Fruit fly (Drosophila melanogaster) whole organism, embryonic: ENCODE measurements around the gene CG17325.

Experiments
- Abd-B ChIP-seq: fragments of 200-800 bp; sonication (Bioruptor generic); optimal IDR thresholded peaks from 2 replicates; lab custom pipeline; 2018; ENCODE audit warnings: missing biosample characterization, mild to moderate bottlenecking, missing genetic modification characterization, moderate library complexity
- Atf3 ChIP-seq: fragments of 200-800 bp; sonication (Bioruptor generic); optimal IDR thresholded peaks from 3 replicates; lab custom pipeline; 2016; ENCODE audit warnings: missing biosample characterization, missing genetic modification characterization
- CG10543 ChIP-seq: fragments of 200-800 bp; sonication (Bioruptor generic); optimal IDR thresholded peaks from 3 replicates; lab custom pipeline; 2017; ENCODE audit warnings: missing biosample characterization, mild to moderate bottlenecking, missing genetic modification characterization, moderate library complexity
- CG10565 ChIP-seq: fragments of 200-800 bp; sonication (Bioruptor generic); optimal IDR thresholded peaks from 3 replicates; lab custom pipeline; 2016; ENCODE audit warnings: missing biosample characterization, mild to moderate bottlenecking, missing genetic modification characterization
- CG11696 ChIP-seq: fragments of 200-800 bp; sonication (Bioruptor generic); IDR thresholded peaks from 2 replicates; pipeline ENCODE4 v1.3.6; 2022; ENCODE audit warnings: missing biosample characterization, missing genetic modification characterization
- CG12219 ChIP-seq: fragments of 200-800 bp; sonication (Bioruptor generic); optimal IDR thresholded peaks from 3 replicates; lab custom pipeline; 2018; ENCODE audit warnings: missing biosample characterization, mild to moderate bottlenecking, missing genetic modification characterization
- CG12236 ChIP-seq: fragments of 200-800 bp; sonication (Bioruptor generic); optimal IDR thresholded peaks from 2 replicates; lab custom pipeline; 2016; ENCODE audit warnings: missing biosample characterization, missing genetic modification characterization
- CG12299 ChIP-seq: fragments of 200-800 bp; sonication (Bioruptor generic); optimal IDR thresholded peaks from 2 replicates; lab custom pipeline; 2018; ENCODE audit warnings: missing biosample characterization, mild to moderate bottlenecking, missing genetic modification characterization
- CG17186 ChIP-seq: fragments of 200-800 bp; sonication (Bioruptor generic); optimal IDR thresholded peaks from 3 replicates; lab custom pipeline; 2017; ENCODE audit warnings: missing biosample characterization, missing genetic modification reagents, missing genetic modification characterization
- CG17361 ChIP-seq: fragments of 200-800 bp; sonication (Bioruptor generic); IDR thresholded peaks from 3 replicates; pipeline ENCODE4 v1.3.6; 2022; ENCODE audit warnings: missing biosample characterization, missing genetic modification characterization
- CG1792 ChIP-seq: fragments of 200-800 bp; sonication (Bioruptor generic); optimal IDR thresholded peaks from 2 replicates; lab custom pipeline; 2016; ENCODE audit warnings: missing biosample characterization, missing genetic modification characterization
- CG31388 ChIP-seq: fragments of 200-800 bp; sonication (Bioruptor generic); optimal IDR thresholded peaks from 2 replicates; lab custom pipeline; 2016; ENCODE audit warnings: missing biosample characterization, missing genetic modification characterization
- CG4328 ChIP-seq: fragments of 200-800 bp; sonication (Bioruptor generic); optimal IDR thresholded peaks from 3 replicates; lab custom pipeline; 2017; ENCODE audit warnings: missing biosample characterization, missing genetic modification reagents, missing genetic modification characterization
- CG4730 ChIP-seq: fragments of 200-800 bp; sonication (Bioruptor generic); IDR thresholded peaks from 2 replicates; pipeline ENCODE4 v1.3.6; 2022; ENCODE audit warnings: missing biosample characterization, missing genetic modification characterization
- CG6254 ChIP-seq: fragments of 200-800 bp; sonication (Bioruptor generic); optimal IDR thresholded peaks from 3 replicates; lab custom pipeline; 2017; ENCODE audit warnings: mild to moderate bottlenecking, missing biosample characterization, missing genetic modification reagents, missing genetic modification characterization
- CG6654 ChIP-seq: fragments of 200-800 bp; sonication (Bioruptor generic); optimal IDR thresholded peaks from 2 replicates; lab custom pipeline; 2017; ENCODE audit warnings: missing biosample characterization, mild to moderate bottlenecking, missing genetic modification characterization
- CG7839 ChIP-seq: fragments of 200-800 bp; sonication (Bioruptor generic); optimal IDR thresholded peaks from 3 replicates; lab custom pipeline; 2018; ENCODE audit warnings: missing biosample characterization, mild to moderate bottlenecking, missing genetic modification characterization, moderate library complexity
- Dref ChIP-seq: fragments of 200-800 bp; sonication (Bioruptor generic); IDR thresholded peaks from 2 replicates; pipeline ENCODE4 v1.3.6; 2022; ENCODE audit warnings: missing biosample characterization, missing genetic modification characterization
- E2f1 ChIP-seq: fragments of 200-800 bp; sonication (Bioruptor generic); IDR thresholded peaks from 2 replicates; pipeline ENCODE4 v1.3.6; 2022; ENCODE audit warnings: missing biosample characterization, missing genetic modification characterization
- Ets97D ChIP-seq: fragments of 200-800 bp; sonication (Bioruptor generic); optimal IDR thresholded peaks from 3 replicates; lab custom pipeline; 2016; ENCODE audit warnings: missing biosample characterization, missing genetic modification characterization
- H15 ChIP-seq: fragments of 200-800 bp; sonication (Bioruptor generic); IDR thresholded peaks from 3 replicates; pipeline ENCODE4 v1.3.6; 2022; ENCODE audit warnings: missing biosample characterization, missing genetic modification characterization
- HLHmδ ChIP-seq: fragments of 200-800 bp; sonication (Bioruptor generic); optimal IDR thresholded peaks from 2 replicates; lab custom pipeline; 2018; ENCODE audit warnings: missing biosample characterization, mild to moderate bottlenecking, missing genetic modification characterization, moderate library complexity
- Hmx ChIP-seq: fragments of 200-800 bp; sonication (Bioruptor generic); optimal IDR thresholded peaks from 2 replicates; lab custom pipeline; 2016; ENCODE audit warnings: missing biosample characterization, missing genetic modification characterization
- Hr39 ChIP-seq: fragments of >200 bp; optimal IDR thresholded peaks from 2 replicates; lab custom pipeline; 2017
- Jarid2 ChIP-seq: fragments of 200-800 bp; sonication (Bioruptor generic); optimal IDR thresholded peaks from 3 replicates; lab custom pipeline; 2017; ENCODE audit warnings: mild to moderate bottlenecking, missing biosample characterization, missing genetic modification reagents, missing genetic modification characterization
- Mes4 ChIP-seq: fragments of 200-800 bp; sonication (Bioruptor generic); optimal IDR thresholded peaks from 2 replicates; lab custom pipeline; 2016; ENCODE audit warnings: missing biosample characterization, missing genetic modification characterization
- NC2α ChIP-seq: fragments of 200-800 bp; sonication (Bioruptor generic); optimal IDR thresholded peaks from 2 replicates; lab custom pipeline; 2016; ENCODE audit warnings: missing biosample characterization, missing genetic modification characterization
- Ravus ChIP-seq: fragments of 200-800 bp; sonication (Bioruptor generic); IDR thresholded peaks from 2 replicates; pipeline ENCODE4 v1.3.6; 2022; ENCODE audit warnings: missing biosample characterization, missing genetic modification characterization
- Spps ChIP-seq: fragments of 200-800 bp; sonication (Bioruptor generic); optimal IDR thresholded peaks from 2 replicates; lab custom pipeline; 2018; ENCODE audit warnings: missing biosample characterization, mild to moderate bottlenecking, missing genetic modification characterization
- bab2 ChIP-seq: fragments of 200-800 bp; sonication (Bioruptor generic); optimal IDR thresholded peaks from 2 replicates; lab custom pipeline; 2016; ENCODE audit warnings: missing biosample characterization, missing genetic modification characterization
- bcd ChIP-seq: fragments of 200-800 bp; sonication (Bioruptor generic); optimal IDR thresholded peaks from 2 replicates; lab custom pipeline; 2017; ENCODE audit warnings: missing biosample characterization, mild to moderate bottlenecking, missing genetic modification characterization
- dati ChIP-seq: fragments of 200-800 bp; sonication (Bioruptor generic); IDR thresholded peaks from 2 replicates; pipeline ENCODE4 v1.3.6; 2022; ENCODE audit warnings: missing biosample characterization, missing genetic modification characterization
- dmrt99B ChIP-seq: fragments of 200-800 bp; sonication (Bioruptor generic); optimal IDR thresholded peaks from 2 replicates; lab custom pipeline; 2018; ENCODE audit warnings: missing biosample characterization, mild to moderate bottlenecking, missing genetic modification characterization, moderate library complexity
- ems ChIP-seq: fragments of 200-800 bp; sonication (Bioruptor generic); optimal IDR thresholded peaks from 3 replicates; lab custom pipeline; 2016; ENCODE audit warnings: missing biosample characterization, missing genetic modification characterization
- esg ChIP-seq: fragments of 200-800 bp; sonication (Bioruptor generic); conservative IDR thresholded peaks from 2 replicates; pipeline ENCODE4 v1.3.6; 2022; ENCODE audit warnings: missing biosample characterization, missing genetic modification characterization
- fd3F ChIP-seq: fragments of 200-800 bp; sonication (Bioruptor generic); optimal IDR thresholded peaks from 2 replicates; lab custom pipeline; 2018; ENCODE audit warnings: missing biosample characterization, mild to moderate bottlenecking, missing genetic modification characterization, moderate library complexity
- fu2 ChIP-seq: fragments of 200-800 bp; sonication (Bioruptor generic); optimal IDR thresholded peaks from 2 replicates; lab custom pipeline; 2016; ENCODE audit warnings: missing biosample characterization, missing genetic modification characterization
- gcm2 ChIP-seq: fragments of 200-800 bp; sonication (Bioruptor generic); optimal IDR thresholded peaks from 2 replicates; lab custom pipeline; 2016; ENCODE audit warnings: missing biosample characterization, missing genetic modification characterization
- gfzf ChIP-seq: fragments of 200-800 bp; sonication (Bioruptor generic); optimal IDR thresholded peaks from 2 replicates; lab custom pipeline; 2016; ENCODE audit warnings: missing biosample characterization, mild to moderate bottlenecking, missing genetic modification characterization, moderate library complexity
- grau ChIP-seq: fragments of 200-800 bp; optimal IDR thresholded peaks from 3 replicates; lab custom pipeline; 2019; ENCODE audit warnings: missing biosample characterization, mild to moderate bottlenecking, missing genetic modification characterization, moderate library complexity
- grn ChIP-seq: fragments of 200-800 bp; sonication (Bioruptor generic); optimal IDR thresholded peaks from 3 replicates; lab custom pipeline; 2017; ENCODE audit warnings: missing biosample characterization, missing genetic modification characterization
- hth ChIP-seq: fragments of >200 bp; optimal IDR thresholded peaks from 2 replicates; lab custom pipeline; 2017; ENCODE audit warnings: inconsistent platforms
- ken ChIP-seq: fragments of 200-800 bp; sonication (Bioruptor generic); IDR thresholded peaks from 3 replicates; pipeline ENCODE4 v1.3.6; 2022; ENCODE audit warnings: missing biosample characterization, missing genetic modification characterization
- nau ChIP-seq: fragments of 200-800 bp; sonication (Bioruptor generic); optimal IDR thresholded peaks from 3 replicates; lab custom pipeline; 2017; ENCODE audit warnings: missing biosample characterization, mild to moderate bottlenecking, missing genetic modification characterization, missing genetic modification reagents
- odd ChIP-seq: fragments of 200-800 bp; sonication (Bioruptor generic); optimal IDR thresholded peaks from 2 replicates; lab custom pipeline; 2017; ENCODE audit warnings: missing biosample characterization, mild to moderate bottlenecking, missing genetic modification characterization
- pan ChIP-seq, 4 experiments: fragments of >200 bp in 3 of 4; fragments of 200-800 bp in 1 of 4; sonication (Bioruptor generic) in 1 of 4; optimal IDR thresholded peaks in 3 of 4; IDR thresholded peaks in 1 of 4; 2 replicates each; pipeline versions ENCODE4 v1.3.6 to Lab custom; 2017 to 2022; ENCODE audit warnings: missing biosample characterization in 2 of 4, missing genetic modification characterization in 2 of 4, mixed read lengths in 1 of 4
- pfk ChIP-seq: fragments of 200-800 bp; sonication (Bioruptor generic); optimal IDR thresholded peaks from 2 replicates; lab custom pipeline; 2018; ENCODE audit warnings: missing biosample characterization, mild to moderate bottlenecking, missing genetic modification characterization, moderate library complexity
- pnt ChIP-seq: fragments of 200-800 bp; sonication (Bioruptor generic); optimal IDR thresholded peaks from 3 replicates; lab custom pipeline; 2016; ENCODE audit warnings: missing biosample characterization, missing genetic modification characterization
- seq ChIP-seq: fragments of 200-800 bp; sonication (Bioruptor generic); IDR thresholded peaks from 2 replicates; pipeline ENCODE4 v1.3.6; 2022; ENCODE audit warnings: missing biosample characterization, missing genetic modification characterization
- tin ChIP-seq: fragments of 200-800 bp; sonication (Bioruptor generic); optimal IDR thresholded peaks from 3 replicates; lab custom pipeline; 2016; ENCODE audit warnings: missing biosample characterization, missing genetic modification characterization
- wor ChIP-seq: fragments of 200-800 bp; sonication (Bioruptor generic); IDR thresholded peaks from 2 replicates; pipeline ENCODE4 v1.3.6; 2022; ENCODE audit warnings: missing biosample characterization, missing genetic modification characterization
- z ChIP-seq: fragments of 200-800 bp; sonication (Bioruptor generic); IDR thresholded peaks from 3 replicates; pipeline ENCODE4 v1.3.6; 2022; ENCODE audit warnings: missing biosample characterization, missing genetic modification characterization

Gene CG17325

dm6 chr2L:18822805-18823204 lies 10.4 kb downstream of the CG17325 start (continued):
- TF ChIP-seq Mes4 (GFP tag; lab: Kevin White, UChicago) (peak; percentile 42), dmrt99B (peak; percentile 26), E2f1 (GFP tag; lab: Robert Waterston, UW) (peak; percentile 29; the same call in 1 of the 2 replicates), tin (no peak), Spps (peak; percentile 3), z (GFP tag; lab: Robert Waterston, UW) (0 out of 3 replicates have a peak, but pooled peaks have one; percentile 45), Ets97D (no peak), dati (GFP tag; lab: Robert Waterston, UW) (no peak), nau (GFP tag; lab: Kevin White, UChicago) (peak; percentile 49), fu2 (GFP tag; lab: Kevin White, UChicago) (no peak), pfk (peak; percentile 54), pnt (peak; percentile 25), CG31388 (GFP tag; lab: Kevin White, UChicago) (no peak), NC2α (peak; percentile 47), ems (GFP tag; lab: Kevin White, UChicago) (no peak), bab2 (GFP tag; lab: Kevin White, UChicago) (peak; percentile 60), gcm2 (GFP tag; lab: Kevin White, UChicago) (no peak), CG11696 (GFP tag; lab: Robert Waterston, UW) (no peak), seq (GFP tag; lab: Robert Waterston, UW) (no peak), pan (optimal IDR thresholded peaks at IDR 0.05; lab: Kevin White, UChicago) (no peak), pan (GFP tag; optimal IDR thresholded peaks at IDR 0.05 in 1 of 2, IDR thresholded peaks at IDR 0.05 in 1 of 2) (peak in 1 of 2 experiments; percentile 35), Dref (GFP tag; lab: Robert Waterston, UW) (no peak), gfzf (no peak), CG4730 (GFP tag; lab: Robert Waterston, UW) (0 out of 2 replicates have a peak, but pooled peaks have one; percentile 15), CG4328 (GFP tag; lab: Kevin White, UChicago) (peak; percentile 59), Ravus (GFP tag; lab: Robert Waterston, UW) (no peak), wor (GFP tag; lab: Robert Waterston, UW) (no peak), Hr39 (lab: Kevin White, UChicago) (no peak), grau (no peak), CG10543 (GFP tag; lab: Kevin White, UChicago) (peak; percentile 27), H15 (GFP tag; lab: Robert Waterston, UW) (0 out of 3 replicates have a peak, but pooled peaks have one; percentile 26), fd3F (GFP tag; lab: Kevin White, UChicago) (peak; percentile 50), CG10565 (GFP tag; lab: Kevin White, UChicago) (no peak), CG12236 (GFP tag; lab: Kevin White, UChicago) (no peak), CG6254 (GFP tag; lab: Kevin White, UChicago) (peak; percentile 38), ken (GFP tag; lab: Robert Waterston, UW) (no peak), CG7839 (tag; lab: Kevin White, UChicago) (no peak), Jarid2 (GFP tag; lab: Kevin White, UChicago) (no peak), HLHmδ (GFP tag; lab: Kevin White, UChicago) (peak; percentile 74), CG12219 (GFP tag; lab: Kevin White, UChicago) (no peak), grn (GFP tag; lab: Kevin White, UChicago) (no peak), esg (GFP tag; lab: Robert Waterston, UW) (no peak), Abd-B (GFP tag; lab: Kevin White, UChicago) (no peak), CG6654 (GFP tag; lab: Kevin White, UChicago) (no peak), bcd (GFP tag; lab: Kevin White, UChicago) (no peak), hth (no peak), Atf3 (GFP tag; lab: Kevin White, UChicago) (no peak), CG1792 (GFP tag; lab: Kevin White, UChicago) (peak; percentile 45), CG12299 (no peak), CG17186 (GFP tag; lab: Kevin White, UChicago) (no peak), CG17361 (GFP tag; lab: Robert Waterston, UW) (peak; percentile 42; the same call in 2 of the 3 replicates), odd (GFP tag; lab: Kevin White, UChicago) (peak; percentile 18), Hmx (no peak)
